Fruit fly (Drosophila melanogaster) whole organism, embryonic: ENCODE results near the gene 5-HT2B.

Experiments
- Atf-2 ChIP-seq: fragments of 200-800 bp; sonication (Bioruptor generic); optimal IDR thresholded peaks from 2 replicates; lab custom pipeline; 2016; ENCODE audit warnings: missing biosample characterization, missing genetic modification characterization
- B-H1 ChIP-seq: fragments of 200-800 bp; sonication (Bioruptor generic); IDR thresholded peaks from 3 replicates; pipeline ENCODE4 v1.3.6; 2022; ENCODE audit warnings: missing biosample characterization, missing genetic modification characterization
- B-H2 ChIP-seq: fragments of 200-800 bp; sonication (Bioruptor generic); optimal IDR thresholded peaks from 2 replicates; lab custom pipeline; 2018; ENCODE audit warnings: missing biosample characterization, mild to moderate bottlenecking, missing genetic modification characterization
- Bgb ChIP-seq: fragments of 200-800 bp; sonication (Bioruptor generic); IDR thresholded peaks from 2 replicates; pipeline ENCODE4 v1.3.6; 2022; ENCODE audit warnings: missing biosample characterization, missing genetic modification characterization; ENCODE audit not compliant: partially characterized antibody
- CG10462 ChIP-seq: fragments of 200-800 bp; sonication (Bioruptor generic); optimal IDR thresholded peaks from 2 replicates; lab custom pipeline; 2016; ENCODE audit warnings: missing biosample characterization, missing genetic modification characterization
- CG10654 ChIP-seq: fragments of 200-800 bp; sonication (Bioruptor generic); optimal IDR thresholded peaks from 2 replicates; lab custom pipeline; 2016; ENCODE audit warnings: missing biosample characterization, missing genetic modification characterization
- CG11398 ChIP-seq: fragments of 200-800 bp; sonication (Bioruptor generic); optimal IDR thresholded peaks from 2 replicates; lab custom pipeline; 2016; ENCODE audit warnings: missing biosample characterization, missing genetic modification characterization
- CG11723 ChIP-seq: fragments of 200-800 bp; sonication (Bioruptor generic); optimal IDR thresholded peaks from 2 replicates; lab custom pipeline; 2017; ENCODE audit warnings: missing biosample characterization, mild to moderate bottlenecking, missing genetic modification characterization
- CG12236 ChIP-seq: fragments of 200-800 bp; sonication (Bioruptor generic); optimal IDR thresholded peaks from 2 replicates; lab custom pipeline; 2016; ENCODE audit warnings: missing biosample characterization, missing genetic modification characterization
- CG15601 ChIP-seq: fragments of 200-800 bp; sonication (Bioruptor generic); optimal IDR thresholded peaks from 3 replicates; lab custom pipeline; 2019; ENCODE audit warnings: missing biosample characterization, mild to moderate bottlenecking, missing genetic modification characterization, moderate library complexity
- CG16779 ChIP-seq: fragments of 200-800 bp; sonication (Bioruptor generic); IDR thresholded peaks from 2 replicates; pipeline ENCODE4 v1.3.6; 2022; ENCODE audit warnings: missing biosample characterization, missing genetic modification characterization
- CG17802 ChIP-seq: fragments of 200-800 bp; sonication (Bioruptor generic); optimal IDR thresholded peaks from 2 replicates; lab custom pipeline; 2018; ENCODE audit warnings: missing biosample characterization, mild to moderate bottlenecking, missing genetic modification characterization, moderate library complexity
- CG31365 ChIP-seq: fragments of 200-800 bp; sonication (Bioruptor generic); optimal IDR thresholded peaks from 2 replicates; lab custom pipeline; 2018; ENCODE audit warnings: missing biosample characterization, mild to moderate bottlenecking, missing genetic modification characterization
- CG31388 ChIP-seq: fragments of 200-800 bp; sonication (Bioruptor generic); optimal IDR thresholded peaks from 2 replicates; lab custom pipeline; 2016; ENCODE audit warnings: missing biosample characterization, missing genetic modification characterization
- CG34224 ChIP-seq: fragments of 200-800 bp; sonication (Bioruptor generic); IDR thresholded peaks from 3 replicates; pipeline ENCODE4 v1.3.6; 2022; ENCODE audit warnings: missing biosample characterization, missing genetic modification characterization; ENCODE audit not compliant: partially characterized antibody
- CG4424 ChIP-seq: fragments of 200-800 bp; sonication (Bioruptor generic); optimal IDR thresholded peaks from 3 replicates; lab custom pipeline; 2016; ENCODE audit warnings: missing biosample characterization, missing genetic modification characterization
- CG4617 ChIP-seq: fragments of 200-800 bp; sonication (Bioruptor generic); optimal IDR thresholded peaks from 3 replicates; lab custom pipeline; 2016; ENCODE audit warnings: missing biosample characterization, missing genetic modification characterization, borderline replicate concordance
- CG4854 ChIP-seq: fragments of 200-800 bp; sonication (Bioruptor generic); optimal IDR thresholded peaks from 2 replicates; lab custom pipeline; 2016; ENCODE audit warnings: missing biosample characterization, missing genetic modification characterization, inconsistent platforms
- CG6254 ChIP-seq: fragments of 200-800 bp; sonication (Bioruptor generic); optimal IDR thresholded peaks from 3 replicates; lab custom pipeline; 2017; ENCODE audit warnings: mild to moderate bottlenecking, missing biosample characterization, missing genetic modification reagents, missing genetic modification characterization
- CG6654 ChIP-seq: fragments of 200-800 bp; sonication (Bioruptor generic); optimal IDR thresholded peaks from 2 replicates; lab custom pipeline; 2017; ENCODE audit warnings: missing biosample characterization, mild to moderate bottlenecking, missing genetic modification characterization
- CG6689 ChIP-seq: fragments of 200-800 bp; sonication (Bioruptor generic); IDR thresholded peaks from 2 replicates; pipeline ENCODE4 v1.3.6; 2022; ENCODE audit warnings: missing biosample characterization, missing genetic modification characterization
- CG6791 ChIP-seq: fragments of 200-800 bp; sonication (Bioruptor generic); IDR thresholded peaks from 3 replicates; pipeline ENCODE4 v1.3.6; 2022; ENCODE audit warnings: missing biosample characterization, missing genetic modification characterization; ENCODE audit not compliant: partially characterized antibody
- CG9437 ChIP-seq: fragments of 200-800 bp; sonication (Bioruptor generic); optimal IDR thresholded peaks from 2 replicates; lab custom pipeline; 2018; ENCODE audit warnings: missing biosample characterization, mild to moderate bottlenecking, missing genetic modification characterization
- Ets65A ChIP-seq: fragments of 200-800 bp; sonication (Bioruptor generic); peaks from one replicate; lab custom pipeline; 2016; ENCODE audit warnings: missing biosample characterization, missing genetic modification characterization
- Ets97D ChIP-seq: fragments of 200-800 bp; sonication (Bioruptor generic); optimal IDR thresholded peaks from 3 replicates; lab custom pipeline; 2016; ENCODE audit warnings: missing biosample characterization, missing genetic modification characterization
- Gug ChIP-seq: fragments of 200-800 bp; sonication (Bioruptor generic); IDR thresholded peaks from 4 replicates; pipeline ENCODE4 v1.3.6; 2022; ENCODE audit warnings: missing biosample characterization, missing genetic modification characterization
- HLH3B ChIP-seq: fragments of 200-800 bp; sonication (Bioruptor generic); IDR thresholded peaks from 2 replicates; pipeline ENCODE4 v1.3.6; 2022; ENCODE audit warnings: missing biosample characterization, missing genetic modification characterization
- HmgD ChIP-seq: fragments of 200-800 bp; sonication (Bioruptor generic); optimal IDR thresholded peaks from 3 replicates; lab custom pipeline; 2016; ENCODE audit warnings: missing biosample characterization, missing genetic modification characterization
- Jarid2 ChIP-seq: fragments of 200-800 bp; sonication (Bioruptor generic); optimal IDR thresholded peaks from 3 replicates; lab custom pipeline; 2017; ENCODE audit warnings: mild to moderate bottlenecking, missing biosample characterization, missing genetic modification reagents, missing genetic modification characterization
- Lim3 ChIP-seq: fragments of 200-800 bp; sonication (Bioruptor generic); IDR thresholded peaks from 2 replicates; pipeline ENCODE4 v1.3.6; 2022; ENCODE audit warnings: missing biosample characterization, missing genetic modification characterization
- MTF-1 ChIP-seq: fragments of 200-800 bp; sonication (Bioruptor generic); optimal IDR thresholded peaks from 2 replicates; lab custom pipeline; 2018; ENCODE audit warnings: missing biosample characterization, mild to moderate bottlenecking, missing genetic modification characterization, borderline replicate concordance
- Med ChIP-seq: fragments of 200-800 bp; sonication (Bioruptor generic); peaks from one replicate; lab custom pipeline; 2016; ENCODE audit warnings: missing biosample characterization, missing genetic modification characterization, mild to moderate bottlenecking, inconsistent platforms, moderate library complexity
- NC2α ChIP-seq: fragments of 200-800 bp; sonication (Bioruptor generic); optimal IDR thresholded peaks from 2 replicates; lab custom pipeline; 2016; ENCODE audit warnings: missing biosample characterization, missing genetic modification characterization
- NK7.1 ChIP-seq: fragments of 200-800 bp; sonication (Bioruptor generic); optimal IDR thresholded peaks from 3 replicates; lab custom pipeline; 2016; ENCODE audit warnings: missing biosample characterization, missing genetic modification characterization
- Nf-YC ChIP-seq: fragments of 200-800 bp; optimal IDR thresholded peaks from 3 replicates; lab custom pipeline; 2019; ENCODE audit warnings: missing biosample characterization, mild to moderate bottlenecking, missing genetic modification characterization, moderate library complexity
- YL-1 ChIP-seq: fragments of 200-800 bp; sonication (Bioruptor generic); optimal IDR thresholded peaks from 3 replicates; lab custom pipeline; 2017; ENCODE audit warnings: missing biosample characterization, mild to moderate bottlenecking, missing genetic modification characterization
- ac ChIP-seq: fragments of 200-800 bp; sonication (Bioruptor generic); optimal IDR thresholded peaks from 3 replicates; lab custom pipeline; 2017; ENCODE audit warnings: missing biosample characterization, mild to moderate bottlenecking, missing genetic modification characterization
- ara ChIP-seq: fragments of 200-800 bp; sonication (Bioruptor generic); IDR thresholded peaks from 2 replicates; pipeline ENCODE4 v1.3.6; 2022; ENCODE audit warnings: missing biosample characterization, missing genetic modification characterization
- danr ChIP-seq: fragments of 200-800 bp; sonication (Bioruptor generic); IDR thresholded peaks from 2 replicates; pipeline ENCODE4 v1.3.6; 2022; ENCODE audit warnings: missing biosample characterization, missing genetic modification characterization
- fru ChIP-seq: fragments of >200 bp; optimal IDR thresholded peaks from 2 replicates; lab custom pipeline; 2017
- grn ChIP-seq: fragments of 200-800 bp; sonication (Bioruptor generic); optimal IDR thresholded peaks from 3 replicates; lab custom pipeline; 2017; ENCODE audit warnings: missing biosample characterization, missing genetic modification characterization
- hbn ChIP-seq: fragments of 200-800 bp; sonication (Bioruptor generic); IDR thresholded peaks from 2 replicates; pipeline ENCODE4 v1.3.6; 2022; ENCODE audit warnings: missing biosample characterization, missing genetic modification characterization; ENCODE audit not compliant: partially characterized antibody
- ind ChIP-seq: fragments of 200-800 bp; sonication (Bioruptor generic); optimal IDR thresholded peaks from 3 replicates; lab custom pipeline; 2016; ENCODE audit warnings: missing biosample characterization, missing genetic modification characterization
- lilli ChIP-seq: fragments of 200-800 bp; sonication (Bioruptor generic); optimal IDR thresholded peaks from 3 replicates; lab custom pipeline; 2016; ENCODE audit warnings: missing biosample characterization, missing genetic modification characterization
- mam ChIP-seq: fragments of 200-800 bp; sonication (Bioruptor generic); optimal IDR thresholded peaks from 3 replicates; lab custom pipeline; 2016; ENCODE audit warnings: missing biosample characterization, missing genetic modification characterization
- oc ChIP-seq: fragments of 200-800 bp; sonication (Bioruptor generic); optimal IDR thresholded peaks from 2 replicates; lab custom pipeline; 2018; ENCODE audit warnings: missing biosample characterization, mild to moderate bottlenecking, missing genetic modification characterization, moderate library complexity
- ssp ChIP-seq: fragments of 200-800 bp; sonication (Bioruptor generic); IDR thresholded peaks from 2 replicates; pipeline ENCODE4 v1.3.6; 2022; ENCODE audit warnings: missing biosample characterization, missing genetic modification characterization
- stc ChIP-seq: fragments of 200-800 bp; sonication (Bioruptor generic); IDR thresholded peaks from 2 replicates; pipeline ENCODE4 v1.3.6; 2022; ENCODE audit warnings: missing biosample characterization, missing genetic modification characterization
- stwl ChIP-seq: fragments of 200-800 bp; sonication (Bioruptor generic); optimal IDR thresholded peaks from 3 replicates; lab custom pipeline; 2018; ENCODE audit warnings: missing biosample characterization, mild to moderate bottlenecking, missing genetic modification characterization, moderate library complexity
- tgo ChIP-seq: fragments of 200-800 bp; sonication (Bioruptor generic); IDR thresholded peaks from 3 replicates; pipeline ENCODE4 v1.3.6; 2022; ENCODE audit warnings: missing biosample characterization, missing genetic modification characterization
- vfl ChIP-seq: fragments of 200-800 bp; sonication (Bioruptor generic); optimal IDR thresholded peaks from 2 replicates; lab custom pipeline; 2016; ENCODE audit warnings: missing biosample characterization, missing genetic modification characterization
- yki ChIP-seq: fragments of >200 bp; optimal IDR thresholded peaks from 3 replicates; lab custom pipeline; 2018
- zfh1 ChIP-seq: fragments of 200-800 bp; sonication (Bioruptor generic); IDR thresholded peaks from 3 replicates; pipeline ENCODE4 v1.3.6; 2022; ENCODE audit warnings: missing biosample characterization, missing genetic modification characterization

Gene 5-HT2B

dm6 chr3R:8563774-8564173, 14.2 kb upstream of the 5-HT2B start, which contains the start of gene Cenp-C (continued):
- TF ChIP-seq CG4854 (no peak), YL-1 (GFP tag; lab: Kevin White, UChicago) (peak; percentile 44), HmgD (GFP tag; lab: Kevin White, UChicago) (no peak), danr (no peak), CG17802 (tag; lab: Kevin White, UChicago) (no peak), CG6689 (GFP tag; lab: Robert Waterston, UW) (peak; percentile 33; the same call in 1 of the 2 replicates), CG10654 (GFP tag; lab: Kevin White, UChicago) (peak; percentile 22), Gug (GFP tag; lab: Robert Waterston, UW) (peak; percentile 18; the same call in 2 of the 4 replicates), CG4617 (GFP tag; lab: Kevin White, UChicago) (peak; percentile 41), NC2α (GFP tag; lab: Kevin White, UChicago) (no peak), CG31365 (tag; lab: Kevin White, UChicago) (no peak), MTF-1 (no peak), CG34224 (GFP tag; lab: Robert Waterston, UW) (no peak), vfl (GFP tag; lab: Kevin White, UChicago) (no peak), lilli (peak; percentile 64), CG4424 (GFP tag; lab: Kevin White, UChicago) (peak; percentile 35), fru (lab: Kevin White, UChicago) (no peak), Med (GFP tag; lab: Kevin White, UChicago) (peak; percentile 87), ssp (GFP tag; lab: Robert Waterston, UW) (peak; percentile 21; the same call in 1 of the 2 replicates), CG6654 (GFP tag; lab: Kevin White, UChicago) (no peak), Ets97D (GFP tag; lab: Kevin White, UChicago) (peak; percentile 72), Lim3 (no peak), CG12236 (GFP tag; lab: Kevin White, UChicago) (no peak), CG10462 (GFP tag; lab: Kevin White, UChicago) (no peak), grn (GFP tag; lab: Kevin White, UChicago) (no peak), CG6254 (GFP tag; lab: Kevin White, UChicago) (no peak), CG31388 (GFP tag; lab: Kevin White, UChicago) (no peak), stwl (peak; percentile 64), CG16779 (GFP tag; lab: Robert Waterston, UW) (no peak), CG6791 (no peak), Atf-2 (GFP tag; lab: Kevin White, UChicago) (no peak), CG9437 (GFP tag; lab: Kevin White, UChicago) (no peak), hbn (GFP tag; lab: Robert Waterston, UW) (no peak), zfh1 (GFP tag; lab: Robert Waterston, UW) (0 out of 3 replicates have a peak, but pooled peaks have one; percentile 25), ind (GFP tag; lab: Kevin White, UChicago) (peak; percentile 44), B-H2 (no peak), yki (lab: Kevin White, UChicago) (no peak), ara (GFP tag; lab: Robert Waterston, UW) (no peak), Bgb (GFP tag; lab: Robert Waterston, UW) (no peak), NK7.1 (GFP tag; lab: Kevin White, UChicago) (no peak), CG11723 (GFP tag; lab: Kevin White, UChicago) (no peak), B-H1 (GFP tag; lab: Robert Waterston, UW) (no peak), ac (GFP tag; lab: Kevin White, UChicago) (no peak), CG15601 (no peak), HLH3B (GFP tag; lab: Robert Waterston, UW) (no peak), Ets65A (GFP tag; lab: Kevin White, UChicago) (peak; percentile 87), stc (GFP tag; lab: Robert Waterston, UW) (no peak), CG11398 (GFP tag; lab: Kevin White, UChicago) (no peak), mam (GFP tag; lab: Kevin White, UChicago) (peak; percentile 64), oc (tag; lab: Kevin White, UChicago) (no peak), Jarid2 (GFP tag; lab: Kevin White, UChicago) (no peak), Nf-YC (tag; lab: Kevin White, UChicago) (no peak), tgo (no peak)
